Worm (Caenorhabditis elegans) whole organism, L1 larva: ENCODE results near the gene ZC266.1.

Source experiments
- C16A3.4 ChIP-seq: fragments of 150-350 bp; optimal IDR thresholded peaks from 2 replicates; lab custom pipeline; 2014; ENCODE audit warnings: missing biosample characterization, missing genetic modification characterization
- F16B12.6 ChIP-seq: fragments of 150-350 bp; optimal IDR thresholded peaks from 2 replicates; lab custom pipeline; 2014; ENCODE audit warnings: missing biosample characterization, missing genetic modification characterization
- ama-1 ChIP-seq: fragments of 150-350 bp; optimal IDR thresholded peaks from 2 replicates; lab custom pipeline; 2014
- ceh-8 ChIP-seq: fragments of 200-800 bp; sonication (Bioruptor generic); optimal IDR thresholded peaks from 2 replicates; lab custom pipeline; 2018; ENCODE audit warnings: mild to moderate bottlenecking, missing genetic modification characterization, moderate library complexity, missing compliant biosample characterization
- ceh-88 ChIP-seq: fragments of 200-800 bp; sonication (Bioruptor generic); IDR thresholded peaks from 2 replicates; pipeline ENCODE4 v1.3.6; 2022; ENCODE audit warnings: missing genetic modification characterization, missing compliant biosample characterization
- ceh-90 ChIP-seq: sonication (generic microtip); optimal IDR thresholded peaks from 2 replicates; lab custom pipeline; 2016; ENCODE audit warnings: missing genetic modification characterization, missing compliant biosample characterization
- ces-1 ChIP-seq: fragments of 150-350 bp; optimal IDR thresholded peaks from 2 replicates; lab custom pipeline; 2014; ENCODE audit warnings: missing biosample characterization, missing genetic modification reagents, missing genetic modification characterization
- dpl-1 ChIP-seq, 3 experiments: fragments of 150-350 bp in 2 of 3; sonication (generic microtip) in 1 of 3; optimal IDR thresholded peaks; 2 replicates each; lab custom pipeline; 2014 to 2017; ENCODE audit warnings: missing biosample characterization in 3 of 3, missing genetic modification characterization in 3 of 3, missing genetic modification reagents in 3 of 3
- dsc-1 ChIP-seq: sonication (generic microtip); optimal IDR thresholded peaks from 2 replicates; lab custom pipeline; 2016; ENCODE audit warnings: mild to moderate bottlenecking, missing genetic modification characterization, missing compliant biosample characterization
- efl-1 ChIP-seq, 4 experiments: fragments of 150-350 bp; optimal IDR thresholded peaks in 3 of 4; peaks in 1 of 4; 1 replicate in 1 of 4; 2 replicates in 3 of 4; lab custom pipeline; 2014; ENCODE audit warnings: missing biosample characterization in 2 of 4, missing genetic modification characterization in 2 of 4, missing genetic modification reagents in 2 of 4
- egl-13 ChIP-seq: sonication (generic microtip); optimal IDR thresholded peaks from 2 replicates; lab custom pipeline; 2016; ENCODE audit warnings: missing genotype, missing genetic modification reagents, missing genetic modification characterization, missing compliant biosample characterization
- egl-27 ChIP-seq, 2 experiments: fragments of 150-350 bp in 1 of 2; sonication (generic microtip); optimal IDR thresholded peaks; 3 replicates each; lab custom pipeline; 2017 to 2018; ENCODE audit warnings: missing biosample characterization in 2 of 2, missing genetic modification characterization in 2 of 2, missing genetic modification reagents in 2 of 2
- elt-2 ChIP-seq: sonication (generic microtip); optimal IDR thresholded peaks from 2 replicates; lab custom pipeline; 2016; ENCODE audit warnings: missing genetic modification characterization, mild to moderate bottlenecking, inconsistent platforms, missing compliant biosample characterization, missing genetic modification reagents
- elt-3 ChIP-seq, 6 experiments: fragments of 150-350 bp in 1 of 6; sonication (generic microtip); optimal IDR thresholded peaks; 2 replicates each; lab custom pipeline; 2017 to 2018; ENCODE audit warnings: missing biosample characterization in 6 of 6, missing genetic modification characterization in 6 of 6, inconsistent platforms in 1 of 6
- ets-5 ChIP-seq: fragments of 200-800 bp; sonication (Bioruptor generic); IDR thresholded peaks from 2 replicates; pipeline ENCODE4 v1.3.6; 2022; ENCODE audit warnings: missing genetic modification characterization, missing compliant biosample characterization
- fkh-8 ChIP-seq: sonication (generic microtip); optimal IDR thresholded peaks from 2 replicates; lab custom pipeline; 2016; ENCODE audit warnings: mild to moderate bottlenecking, missing genetic modification characterization, missing compliant biosample characterization
- fos-1 ChIP-seq: fragments of 150-350 bp; optimal IDR thresholded peaks from 2 replicates; lab custom pipeline; 2014; ENCODE audit warnings: missing biosample characterization, missing genetic modification characterization
- grh-1 ChIP-seq: fragments of 200-800 bp; sonication (Bioruptor generic); IDR thresholded peaks from 2 replicates; pipeline ENCODE4 v1.3.6; 2022; ENCODE audit warnings: missing genetic modification reagents, missing genetic modification characterization, missing compliant biosample characterization
- hpl-2 ChIP-seq: fragments of 150-350 bp; optimal IDR thresholded peaks from 2 replicates; lab custom pipeline; 2014; ENCODE audit warnings: missing biosample characterization, missing genetic modification reagents, missing genetic modification characterization
- lin-13 ChIP-seq: fragments of 150-350 bp; optimal IDR thresholded peaks from 2 replicates; lab custom pipeline; 2014; ENCODE audit warnings: missing biosample characterization, missing genetic modification reagents, missing genetic modification characterization
- lin-14 ChIP-seq: fragments of 200-800 bp; sonication (Bioruptor generic); optimal IDR thresholded peaks from 2 replicates; lab custom pipeline; 2018; ENCODE audit warnings: mild to moderate bottlenecking, missing genetic modification characterization, moderate library complexity, missing compliant biosample characterization
- lin-35 ChIP-seq, 2 experiments: fragments of 150-350 bp; optimal IDR thresholded peaks; 2 replicates each; lab custom pipeline; 2014; ENCODE audit warnings: missing biosample characterization in 2 of 2, missing genetic modification characterization in 2 of 2, missing genetic modification reagents in 2 of 2
- lin-39 ChIP-seq: fragments of 150-350 bp; optimal IDR thresholded peaks from 2 replicates; lab custom pipeline; 2014; ENCODE audit warnings: missing biosample characterization, missing genetic modification reagents, missing genetic modification characterization
- mef-2 ChIP-seq: fragments of 150-350 bp; optimal IDR thresholded peaks from 2 replicates; lab custom pipeline; 2014; ENCODE audit warnings: missing biosample characterization, missing genetic modification characterization
- nhr-11 ChIP-seq: fragments of 150-350 bp; optimal IDR thresholded peaks from 2 replicates; lab custom pipeline; 2014; ENCODE audit warnings: missing biosample characterization, missing genetic modification characterization
- nhr-19 ChIP-seq: fragments of 200-800 bp; sonication (Bioruptor generic); conservative IDR thresholded peaks from 2 replicates; pipeline ENCODE4 v1.3.6; 2022; ENCODE audit warnings: missing genetic modification characterization, missing compliant biosample characterization
- nhr-20 ChIP-seq: sonication (generic microtip); optimal IDR thresholded peaks from 2 replicates; lab custom pipeline; 2016; ENCODE audit warnings: mild to moderate bottlenecking, missing genetic modification characterization, missing compliant biosample characterization
- nhr-237 ChIP-seq: fragments of 150-350 bp; optimal IDR thresholded peaks from 2 replicates; lab custom pipeline; 2014; ENCODE audit warnings: missing biosample characterization, missing genetic modification characterization
- nhr-76 ChIP-seq: sonication (generic microtip); optimal IDR thresholded peaks from 2 replicates; lab custom pipeline; 2017; ENCODE audit warnings: missing biosample characterization, missing genetic modification characterization
- nhr-77 ChIP-seq: fragments of 150-350 bp; optimal IDR thresholded peaks from 2 replicates; lab custom pipeline; 2014; ENCODE audit warnings: missing biosample characterization, missing genetic modification characterization
- nhr-85 ChIP-seq: sonication (generic microtip); peaks from one replicate; lab custom pipeline; 2016; ENCODE audit warnings: missing genetic modification characterization, inconsistent platforms, missing compliant biosample characterization
- snu-23 ChIP-seq: sonication (generic microtip); optimal IDR thresholded peaks from 2 replicates; lab custom pipeline; 2016; ENCODE audit warnings: missing genetic modification characterization, missing compliant biosample characterization
- sup-37 ChIP-seq: fragments of 200-800 bp; sonication (Bioruptor generic); optimal IDR thresholded peaks from 2 replicates; lab custom pipeline; 2018; ENCODE audit warnings: mild to moderate bottlenecking, missing genetic modification characterization, missing compliant biosample characterization
- swsn-7 ChIP-seq: sonication (generic microtip); optimal IDR thresholded peaks from 2 replicates; lab custom pipeline; 2016; ENCODE audit warnings: missing genetic modification characterization, missing compliant biosample characterization
- tbx-2 ChIP-seq: sonication (generic microtip); optimal IDR thresholded peaks from 2 replicates; lab custom pipeline; 2016; ENCODE audit warnings: missing genetic modification characterization, missing compliant biosample characterization
- unc-130 ChIP-seq: fragments of 150-350 bp; optimal IDR thresholded peaks from 2 replicates; lab custom pipeline; 2017; ENCODE audit warnings: missing biosample characterization, missing genetic modification characterization, inconsistent platforms
- unc-30 ChIP-seq: sonication (generic microtip); optimal IDR thresholded peaks from 2 replicates; lab custom pipeline; 2017; ENCODE audit warnings: missing biosample characterization, missing genetic modification characterization
- unc-86 ChIP-seq: sonication (generic microtip); optimal IDR thresholded peaks from 2 replicates; lab custom pipeline; 2016; ENCODE audit warnings: missing genetic modification characterization, missing compliant biosample characterization
- unc-98 ChIP-seq: fragments of 200-800 bp; sonication (Bioruptor generic); IDR thresholded peaks from 2 replicates; pipeline ENCODE4 v1.3.6; 2022; ENCODE audit warnings: missing genetic modification characterization, missing compliant biosample characterization
- vab-15 ChIP-seq: sonication (generic microtip); optimal IDR thresholded peaks from 2 replicates; lab custom pipeline; 2017; ENCODE audit warnings: missing genotype, mild to moderate bottlenecking, missing genetic modification characterization, missing compliant biosample characterization
- zag-1 ChIP-seq: fragments of 150-350 bp; optimal IDR thresholded peaks from 2 replicates; lab custom pipeline; 2014; ENCODE audit warnings: missing biosample characterization, missing genetic modification characterization

The ZC266.1 gene

DNA sequence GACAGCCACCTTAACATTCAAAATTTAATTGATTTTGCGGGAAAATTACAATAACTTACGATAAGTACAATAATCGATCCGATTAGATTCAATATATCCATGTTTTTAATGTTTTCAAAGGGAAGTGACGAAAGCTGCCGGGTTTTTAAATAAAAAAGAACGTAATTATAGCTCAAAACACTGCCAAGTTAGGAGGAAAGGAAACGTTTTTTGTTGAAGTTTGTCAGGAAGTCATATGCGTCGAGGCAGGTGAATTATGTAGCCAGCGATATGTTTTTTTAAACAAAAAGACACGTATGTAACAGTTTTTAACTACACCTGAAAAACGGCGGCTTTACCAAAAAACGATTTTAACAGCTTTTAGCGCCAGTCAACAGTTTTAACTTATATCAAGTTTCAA is 34.4 kb downstream of the ZC266.1 start, which contains the start of gene srx-73 (continued):
- TF ChIP-seq ceh-88 (GFP tag; lab: Robert Waterston, UW), result no peak
- no peak for TF ChIP-seq lin-14 (GFP tag; lab: Kevin White, UChicago)

DNA sequence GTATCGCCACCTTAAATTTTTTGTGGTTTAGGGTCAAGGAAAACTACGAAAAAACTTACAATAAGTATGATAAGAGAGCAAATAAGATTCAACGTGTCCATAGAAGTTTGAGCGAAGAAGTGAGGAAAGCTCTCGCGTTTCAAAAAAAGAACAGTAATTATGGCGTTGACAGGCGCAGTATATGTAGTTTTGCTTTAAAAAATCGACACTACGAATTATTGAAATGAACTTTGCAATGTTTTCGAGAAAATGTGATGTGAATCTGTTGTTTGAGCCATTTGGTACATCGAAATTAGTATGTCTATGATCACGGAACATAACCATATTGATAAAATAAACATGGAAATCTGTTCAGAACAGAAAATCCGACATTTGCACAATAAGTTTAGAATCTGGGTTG is 37.7 kb downstream of the ZC266.1 start, which contains the start of gene srx-74:
Gene srx-74, minus strand, starts transcription at position 101 of the 400 bp plus-strand sequence.
- TF ChIP-seq lin-14 (GFP tag; lab: Kevin White, UChicago), result no peak

DNA sequence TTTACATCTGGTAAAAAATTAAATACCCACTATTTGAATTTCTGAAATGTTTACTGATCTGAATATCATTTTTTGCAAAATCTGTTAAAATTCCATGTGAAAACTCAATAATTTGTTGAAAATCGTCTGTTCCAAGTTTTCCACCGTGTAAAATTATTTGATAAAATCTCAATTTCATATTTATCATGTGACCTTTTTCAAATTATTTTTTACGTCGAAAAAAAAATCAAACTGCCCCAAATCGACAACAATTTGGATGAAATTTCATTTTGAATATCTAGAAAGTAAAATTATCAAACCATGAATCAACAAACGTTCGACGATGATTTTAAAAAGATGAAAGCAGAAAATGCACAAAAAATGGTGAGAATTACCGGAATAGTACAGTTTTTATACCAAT is 44.9 kb downstream of the ZC266.1 start, which contains the start of gene F41F3.9:
Gene F41F3.9, plus strand, starts transcription at position 301 of the 400 bp plus-strand sequence.
- TF ChIP-seq lin-39 (tag; lab: Kevin White, UChicago), result no peak
- no peak for TF ChIP-seq elt-3 (tag; optimal IDR thresholded peaks at IDR 0.05; lab: Kevin White, UChicago)
- no peak for TF ChIP-seq nhr-237 (tag; lab: Kevin White, UChicago)
- no peak for TF ChIP-seq elt-2
- no peak for TF ChIP-seq vab-15 (tag; lab: Kevin White, UChicago)
- no peak for TF ChIP-seq dpl-1 (GFP tag; optimal IDR thresholded peaks at IDR 0.05; lab: Kevin White, UChicago)
- no peak for TF ChIP-seq egl-27 (tag; optimal IDR thresholded peaks at IDR 0.05; lab: Kevin White, UChicago)
- no peak for TF ChIP-seq ceh-90 (tag; lab: Kevin White, UChicago)
- TF ChIP-seq hpl-2 (GFP tag; lab: Kevin White, UChicago), result no peak
- no peak for TF ChIP-seq nhr-19 (GFP tag; lab: Robert Waterston, UW)
- no peak for TF ChIP-seq nhr-11 (tag; lab: Kevin White, UChicago)
- no peak for TF ChIP-seq tbx-2 (tag; lab: Kevin White, UChicago)
- TF ChIP-seq, all 84 proteins: peak for 0

DNA sequence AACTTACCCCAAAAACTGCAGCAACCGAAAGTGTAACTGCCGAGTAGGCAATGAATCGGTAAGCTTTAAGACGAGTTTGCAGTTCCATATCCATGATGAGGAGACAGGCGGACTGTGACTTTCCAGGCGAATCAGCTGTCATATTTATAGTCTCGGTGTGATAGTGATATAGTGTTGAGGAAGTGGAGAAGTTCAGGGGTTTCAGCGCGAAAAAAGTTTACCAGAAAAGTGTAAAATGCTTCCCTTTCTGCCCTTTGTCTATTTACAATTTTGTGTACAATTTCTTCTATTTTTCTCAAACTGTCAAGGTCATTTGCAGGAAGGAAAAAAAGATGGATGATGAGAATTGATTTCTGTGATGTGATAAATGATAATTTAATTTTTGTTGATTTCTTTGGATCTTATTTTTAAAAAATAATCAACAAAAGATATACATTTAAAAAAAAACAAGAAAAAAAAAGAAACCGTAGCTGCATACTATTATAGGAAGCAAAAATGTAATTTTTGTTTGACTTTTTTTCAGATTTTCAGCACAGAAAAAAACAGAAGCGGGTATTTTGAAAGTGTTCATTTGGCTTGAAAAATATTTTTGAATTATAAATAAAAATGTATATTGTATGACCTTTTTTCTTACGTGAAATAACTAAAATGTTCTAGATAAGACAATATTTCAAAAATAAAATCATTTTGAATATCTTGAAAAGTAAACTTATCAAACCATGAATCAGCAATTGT is 46.1 kb downstream of the ZC266.1 start, which contains the start of the genes col-139 and F41F3.1:
Gene col-139, minus strand, starts transcription at position 101 of the 735 bp plus-strand sequence.
Gene F41F3.1, plus strand, starts transcription at position 685 of the 735 bp plus-strand sequence.
- TF ChIP-seq nhr-76 (tag; lab: Kevin White, UChicago), result no peak
- no peak for TF ChIP-seq lin-35 (GFP tag; optimal IDR thresholded peaks at IDR 0.05; lab: Kevin White, UChicago)
- TF ChIP-seq egl-13 (tag; lab: Kevin White, UChicago), result no peak
- TF ChIP-seq mef-2 (tag; lab: Kevin White, UChicago), result no peak
- no peak for TF ChIP-seq dpl-1 (GFP tag; optimal IDR thresholded peaks at IDR 0.05; lab: Kevin White, UChicago)
- no peak for TF ChIP-seq sup-37
- no peak for TF ChIP-seq efl-1 (optimal IDR thresholded peaks at IDR 0.05; lab: Kevin White, UChicago)
- no peak for TF ChIP-seq efl-1 (GFP tag; optimal IDR thresholded peaks at IDR 0.05 in 1 of 2; lab: Kevin White, UChicago)
- TF ChIP-seq ceh-8 (GFP tag; lab: Kevin White, UChicago), result no peak
- no peak for TF ChIP-seq ama-1 (lab: Kevin White, UChicago)

DNA sequence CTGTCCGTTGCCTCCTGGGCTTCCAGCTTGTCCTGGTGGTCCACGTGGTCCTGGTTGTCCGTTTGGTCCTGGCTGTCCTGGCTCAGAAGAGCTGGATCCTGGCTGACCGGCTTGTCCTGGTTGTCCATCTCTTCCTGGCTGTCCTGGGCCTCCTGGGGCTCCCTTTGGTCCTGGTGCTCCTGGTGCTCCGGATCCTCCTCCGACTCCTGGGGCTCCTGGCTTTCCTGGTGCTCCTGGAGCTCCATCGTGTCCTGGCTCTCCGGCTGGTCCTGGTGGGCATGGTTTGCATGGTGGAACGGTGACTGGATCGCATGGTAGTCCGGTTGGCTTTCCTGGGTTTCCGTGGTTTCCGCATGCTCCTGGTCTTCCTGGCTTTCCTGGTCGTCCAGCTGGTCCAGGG is 47.0 kb downstream of the ZC266.1 start:
- TF ChIP-seq ceh-8 (GFP tag; lab: Kevin White, UChicago), result peak; percentile 49
- no peak for TF ChIP-seq unc-130 (tag; lab: Kevin White, UChicago)
- TF ChIP-seq unc-98 (GFP tag; lab: Robert Waterston, UW), result no peak

DNA sequence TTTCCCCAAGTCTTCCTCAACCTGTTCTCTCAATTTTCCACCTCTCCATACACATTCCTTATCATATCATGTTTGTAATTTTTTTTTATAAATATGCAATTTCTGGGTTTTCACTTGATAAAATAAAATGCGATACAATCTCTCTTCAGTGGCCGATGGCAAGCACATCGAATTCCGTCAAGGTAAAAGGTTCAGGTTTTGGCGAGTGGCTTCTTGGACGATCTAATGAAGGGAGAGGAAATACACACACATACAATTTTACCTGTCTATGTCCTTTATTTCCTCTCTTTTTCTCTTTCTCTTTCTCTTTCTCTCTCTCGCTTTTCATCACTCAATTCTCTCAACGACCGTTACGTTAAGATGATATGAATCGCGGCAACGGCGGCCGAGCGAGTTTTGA is 48.6 kb downstream of the ZC266.1 start:
- TF ChIP-seq C16A3.4 (tag; lab: Kevin White, UChicago) (no peak), swsn-7 (tag; lab: Kevin White, UChicago) (no peak), F16B12.6 (tag; lab: Kevin White, UChicago) (no peak), snu-23 (GFP tag; lab: Kevin White, UChicago) (peak; percentile 23), nhr-20 (tag; lab: Kevin White, UChicago) (peak; percentile 24), nhr-11 (tag; lab: Kevin White, UChicago) (no peak), nhr-77 (no peak), unc-30 (tag; lab: Kevin White, UChicago) (no peak), fos-1 (tag; lab: Kevin White, UChicago) (no peak), lin-13 (GFP tag; lab: Kevin White, UChicago) (no peak), dpl-1 (GFP tag; optimal IDR thresholded peaks at IDR 0.05; lab: Kevin White, UChicago) (no peak), unc-86 (no peak), grh-1 (GFP tag; lab: Robert Waterston, UW) (no peak), zag-1 (tag; lab: Kevin White, UChicago) (no peak), fkh-8 (tag; lab: Kevin White, UChicago) (no peak), nhr-85 (tag; lab: Kevin White, UChicago) (peak; percentile 11), ces-1 (no peak), ets-5 (GFP tag; lab: Robert Waterston, UW) (no peak), hpl-2 (GFP tag; lab: Kevin White, UChicago) (no peak), dsc-1 (tag; lab: Kevin White, UChicago) (no peak), unc-130 (tag; lab: Kevin White, UChicago) (no peak)
